Fruit fly (Drosophila melanogaster) whole organism, adult: ENCODE data around the gene Cbp80.

Source experiments
- CG11617 ChIP-seq: fragments of 200-800 bp; sonication (Bioruptor generic); optimal IDR thresholded peaks from 2 replicates; lab custom pipeline; 2017; ENCODE audit warnings: mild to moderate bottlenecking, missing biosample characterization, missing genetic modification reagents, missing genetic modification characterization
- CG12768 ChIP-seq: fragments of 200-800 bp; sonication (Bioruptor generic); optimal IDR thresholded peaks from 2 replicates; lab custom pipeline; 2017; ENCODE audit warnings: missing biosample characterization, missing genetic modification characterization, mild to moderate bottlenecking, moderate library complexity, missing genetic modification reagents
- CG14711 ChIP-seq: fragments of 200-800 bp; sonication (Bioruptor generic); optimal IDR thresholded peaks from 2 replicates; lab custom pipeline; 2018; ENCODE audit warnings: missing biosample characterization, mild to moderate bottlenecking, missing genetic modification characterization, moderate library complexity
- CG1620 ChIP-seq: fragments of 200-800 bp; sonication (Bioruptor generic); optimal IDR thresholded peaks from 2 replicates; lab custom pipeline; 2016; ENCODE audit warnings: missing biosample characterization, missing genetic modification characterization
- CG33017 ChIP-seq: fragments of 200-800 bp; sonication (Bioruptor generic); optimal IDR thresholded peaks from 2 replicates; lab custom pipeline; 2018; ENCODE audit warnings: missing biosample characterization, mild to moderate bottlenecking, missing genetic modification characterization, moderate library complexity
- CG5204 ChIP-seq: fragments of 200-800 bp; sonication (Bioruptor generic); optimal IDR thresholded peaks from 2 replicates; lab custom pipeline; 2016; ENCODE audit warnings: missing biosample characterization, missing genetic modification characterization
- CG7045 ChIP-seq: fragments of 200-800 bp; sonication (Bioruptor generic); optimal IDR thresholded peaks from 2 replicates; lab custom pipeline; 2017; ENCODE audit warnings: missing biosample characterization, mild to moderate bottlenecking, missing genetic modification characterization
- CG7101 ChIP-seq: fragments of 200-800 bp; sonication (Bioruptor generic); optimal IDR thresholded peaks from 2 replicates; lab custom pipeline; 2018; ENCODE audit warnings: missing biosample characterization, mild to moderate bottlenecking, missing genetic modification characterization, moderate library complexity
- Clk ChIP-seq: fragments of 200-800 bp; sonication (Bioruptor generic); optimal IDR thresholded peaks from 2 replicates; lab custom pipeline; 2017; ENCODE audit warnings: missing biosample characterization, missing genetic modification characterization
- Crg-1 ChIP-seq: fragments of 200-800 bp; sonication (Bioruptor generic); optimal IDR thresholded peaks from 2 replicates; lab custom pipeline; 2016; ENCODE audit warnings: missing biosample characterization, missing genetic modification characterization
- Hr96 ChIP-seq: fragments of 200-800 bp; sonication (Bioruptor generic); optimal IDR thresholded peaks from 2 replicates; lab custom pipeline; 2016; ENCODE audit warnings: missing biosample characterization, missing genetic modification characterization
- Mnt ChIP-seq: fragments of 200-800 bp; sonication (Bioruptor generic); optimal IDR thresholded peaks from 2 replicates; lab custom pipeline; 2016; ENCODE audit warnings: missing biosample characterization, mild to moderate bottlenecking, missing genetic modification characterization
- bab1 ChIP-seq: fragments of 200-800 bp; sonication (Bioruptor generic); optimal IDR thresholded peaks from 3 replicates; lab custom pipeline; 2019; ENCODE audit warnings: missing biosample characterization, mild to moderate bottlenecking, missing genetic modification characterization, moderate library complexity
- cic ChIP-seq: fragments of 200-800 bp; sonication (Bioruptor generic); optimal IDR thresholded peaks from 2 replicates; lab custom pipeline; 2017; ENCODE audit warnings: missing biosample characterization, mild to moderate bottlenecking, missing genetic modification characterization, moderate library complexity
- cnc ChIP-seq, 2 experiments: fragments of >200 bp; optimal IDR thresholded peaks; 2 replicates each; lab custom pipeline; 2017
- kay ChIP-seq: fragments of 200-800 bp; sonication (Bioruptor generic); peaks from one replicate; lab custom pipeline; 2016; ENCODE audit warnings: missing biosample characterization, missing genetic modification characterization, borderline replicate concordance
- ovo ChIP-seq: fragments of 200-800 bp; sonication (Bioruptor generic); optimal IDR thresholded peaks from 2 replicates; lab custom pipeline; 2016; ENCODE audit warnings: missing biosample characterization, missing genetic modification characterization
- pad ChIP-seq: fragments of 200-800 bp; sonication (Bioruptor generic); optimal IDR thresholded peaks from 3 replicates; lab custom pipeline; 2017; ENCODE audit warnings: missing biosample characterization, missing genetic modification characterization, mild to moderate bottlenecking, moderate library complexity, missing genetic modification reagents
- tj ChIP-seq: fragments of 200-800 bp; sonication (Bioruptor generic); optimal IDR thresholded peaks from 3 replicates; lab custom pipeline; 2017; ENCODE audit warnings: missing biosample characterization, mild to moderate bottlenecking, missing genetic modification characterization, moderate library complexity
- toe ChIP-seq: fragments of 200-800 bp; sonication (Bioruptor generic); optimal IDR thresholded peaks from 2 replicates; lab custom pipeline; 2016; ENCODE audit warnings: missing biosample characterization, missing genetic modification characterization

Gene Cbp80

dm6 chrX:4702804-4703414 is 53.1 kb downstream of the Cbp80 start:
- TF ChIP-seq CG7045 (GFP tag; lab: Kevin White, UChicago), result no peak
- TF ChIP-seq kay, result no peak
- no peak for TF ChIP-seq CG1620 (GFP tag; lab: Kevin White, UChicago)
- peak; percentile 16 for TF ChIP-seq Mnt (GFP tag; lab: Kevin White, UChicago)
- TF ChIP-seq pad (GFP tag; lab: Kevin White, UChicago), result no peak
- TF ChIP-seq bab1 (GFP tag; lab: Kevin White, UChicago), result peak; percentile 8
- TF ChIP-seq toe (GFP tag; lab: Kevin White, UChicago), result no peak
- no peak for TF ChIP-seq Hr96 (GFP tag; lab: Kevin White, UChicago)
- no peak for TF ChIP-seq ovo
- no peak for TF ChIP-seq Crg-1 (GFP tag; lab: Kevin White, UChicago)
- no peak for TF ChIP-seq Clk (GFP tag; lab: Kevin White, UChicago)
- peak; percentile 44 for TF ChIP-seq tj (GFP tag; lab: Kevin White, UChicago)
- no peak for TF ChIP-seq CG7101 (tag; lab: Kevin White, UChicago)
- no peak for TF ChIP-seq CG11617 (GFP tag; lab: Kevin White, UChicago)
- TF ChIP-seq CG14711 (tag; lab: Kevin White, UChicago), result no peak
- TF ChIP-seq cic (GFP tag; lab: Kevin White, UChicago), result no peak
- no peak for TF ChIP-seq CG33017
- TF ChIP-seq CG12768 (GFP tag; lab: Kevin White, UChicago), result no peak
- no peak for TF ChIP-seq cnc (optimal IDR thresholded peaks at IDR 0.05; lab: Kevin White, UChicago)
- no peak for TF ChIP-seq CG5204 (GFP tag; lab: Kevin White, UChicago)

- TF ChIP-seq kay (peak; percentile 67), toe (GFP tag; lab: Kevin White, UChicago) (no peak)
Measured at dm6 chrX:4705009-4705408, 55.2 kb downstream of the Cbp80 start, which contains the start of gene CG7024. CG7024 (plus strand) TSS chrX:4705309.

- TF ChIP-seq ovo, result peak; percentile 47
- no peak for TF ChIP-seq CG7101 (tag; lab: Kevin White, UChicago)
- TF ChIP-seq pad (GFP tag; lab: Kevin White, UChicago), result peak; percentile 29
Measured at dm6 chrX:4707237-4708066, 57.6 kb downstream of the Cbp80 start, which contains the start of gene Proc-R. Proc-R (plus strand) TSS chrX:4707916.
